Fruit fly (Drosophila melanogaster): ENCODE results near the gene CG33271.

CG33271 gene

dm6 chr3L:11540330-11540702 is 37.0 kb downstream of the CG33271 start (continued):
- TF ChIP-seq grau (tag; optimal IDR thresholded peaks at IDR 0.05): peak; percentile 1
- TF ChIP-seq ranshi (GFP tag; IDR thresholded peaks at IDR 0.05): peak; percentile 16; the same call in 1 of the 2 replicates
- TF ChIP-seq gce (GFP tag; IDR thresholded peaks at IDR 0.05): peak; percentile 53; the same call in 1 of the 3 replicates
- TF ChIP-seq CG4730 (GFP tag; IDR thresholded peaks at IDR 0.05): 0 out of 2 replicates have a peak, but pooled peaks have one; percentile 13
- TF ChIP-seq E2f2 (GFP tag; IDR thresholded peaks at IDR 0.05): peak; percentile 15; the same call in 1 of the 2 replicates
- TF ChIP-seq CG11398 (GFP tag; optimal IDR thresholded peaks at IDR 0.05): peak; percentile 6
- peak; percentile 10 for TF ChIP-seq CG10543 (GFP tag; optimal IDR thresholded peaks at IDR 0.05)
- 0 out of 3 replicates have a peak, but pooled peaks have one; percentile 39 for TF ChIP-seq CG2199 (GFP tag; IDR thresholded peaks at IDR 0.05)
- TF ChIP-seq fd64A (GFP tag; optimal IDR thresholded peaks at IDR 0.05): peak; percentile 60
- peak; percentile 28 for TF ChIP-seq CG13424 (tag; optimal IDR thresholded peaks at IDR 0.05)
- peak in 1 of 2 experiments; percentile 54 for TF ChIP-seq bsh (GFP tag; optimal IDR thresholded peaks at IDR 0.05)
- no peak for TF ChIP-seq Atf3 (GFP tag; optimal IDR thresholded peaks at IDR 0.05)
- TF ChIP-seq nau (GFP tag; optimal IDR thresholded peaks at IDR 0.05): peak; percentile 64
- TF ChIP-seq mirr (GFP tag; optimal IDR thresholded peaks at IDR 0.05): peak; percentile 68
- TF ChIP-seq btn (GFP tag; optimal IDR thresholded peaks at IDR 0.05): peak; percentile 13
- TF ChIP-seq CG16813 (GFP tag; IDR thresholded peaks at IDR 0.05; ENCODE audit: partially characterized antibody): no peak
- peak; percentile 58 for TF ChIP-seq odd (GFP tag; optimal IDR thresholded peaks at IDR 0.05)
- no peak for TF ChIP-seq nerfin-2 (GFP tag; IDR thresholded peaks at IDR 0.05; ENCODE audit: partially characterized antibody)
- TF ChIP-seq chif (GFP tag; optimal IDR thresholded peaks at IDR 0.05): no peak
- TF ChIP-seq CG11504 (tag; optimal IDR thresholded peaks at IDR 0.05): peak; percentile 13
- TF ChIP-seq ara (GFP tag; IDR thresholded peaks at IDR 0.05): 0 out of 2 replicates have a peak, but pooled peaks have one; percentile 38
- peak; percentile 21 for TF ChIP-seq Nf-YC (tag; optimal IDR thresholded peaks at IDR 0.05)
- TF ChIP-seq Vsx1 (GFP tag; optimal IDR thresholded peaks at IDR 0.05): peak; percentile 80
- peak; percentile 39 for TF ChIP-seq gem (tag; optimal IDR thresholded peaks at IDR 0.05)
- peak; percentile 86 for TF ChIP-seq Med (GFP tag)
- TF ChIP-seq CG33557 (GFP tag; optimal IDR thresholded peaks at IDR 0.05): peak; percentile 64
- TF ChIP-seq sob (GFP tag; IDR thresholded peaks at IDR 0.05): 0 out of 2 replicates have a peak, but pooled peaks have one; percentile 37
- TF ChIP-seq CG17912 (GFP tag; optimal IDR thresholded peaks at IDR 0.05): no peak
- TF ChIP-seq CG18011 (GFP tag; optimal IDR thresholded peaks at IDR 0.05): no peak
- TF ChIP-seq CG8281 (tag; optimal IDR thresholded peaks at IDR 0.05): no peak
- TF ChIP-seq eyg (GFP tag; optimal IDR thresholded peaks at IDR 0.05): peak; percentile 64
- peak; percentile 40 for TF ChIP-seq CG1603 (tag; optimal IDR thresholded peaks at IDR 0.05)

- peak; percentile 57 for TF ChIP-seq abd-A (tag; optimal IDR thresholded peaks at IDR 0.05)
- TF ChIP-seq sens (GFP tag): peak; percentile 55
- peak; percentile 46; the same call in 1 of the 2 replicates for TF ChIP-seq CG13287 (GFP tag; IDR thresholded peaks at IDR 0.05; ENCODE audit: partially characterized antibody)
- no peak for TF ChIP-seq unpg (GFP tag; optimal IDR thresholded peaks at IDR 0.05)
- peak; percentile 90 for TF ChIP-seq oc (tag; optimal IDR thresholded peaks at IDR 0.05)
- 0 out of 4 replicates have a peak, but pooled peaks have one; percentile 6 for TF ChIP-seq chinmo (GFP tag; IDR thresholded peaks at IDR 0.05; ENCODE audit: partially characterized antibody)
- TF ChIP-seq Awh (GFP tag; IDR thresholded peaks at IDR 0.05): peak; percentile 58; the same call in 1 of the 2 replicates
- peak; percentile 22; the same call in 1 of the 2 replicates for TF ChIP-seq nerfin-2 (GFP tag; IDR thresholded peaks at IDR 0.05; ENCODE audit: partially characterized antibody)
- peak; percentile 98 for TF ChIP-seq stwl (tag; optimal IDR thresholded peaks at IDR 0.05)
- no peak for TF ChIP-seq dpn (GFP tag; optimal IDR thresholded peaks at IDR 0.05)
- peak; percentile 15 for TF ChIP-seq CG8290 (GFP tag; optimal IDR thresholded peaks at IDR 0.05)
- TF ChIP-seq CG8290 (tag; optimal IDR thresholded peaks at IDR 0.05): no peak
- peak; percentile 7 for TF ChIP-seq gfzf (GFP tag; optimal IDR thresholded peaks at IDR 0.05)
- TF ChIP-seq gsb (GFP tag; IDR thresholded peaks at IDR 0.05): no peak
- peak; percentile 37 for TF ChIP-seq Med (GFP tag)
- TF ChIP-seq Hmx (GFP tag; optimal IDR thresholded peaks at IDR 0.05): no peak
- TF ChIP-seq vvl (GFP tag; IDR thresholded peaks at IDR 0.05): peak; percentile 37; the same call in 1 of the 2 replicates
- TF ChIP-seq sna (GFP tag; IDR thresholded peaks at IDR 0.05; ENCODE audit: partially characterized antibody): 0 out of 2 replicates have a peak, but pooled peaks have one; percentile 25
Measured at dm6 chr3L:11539511-11540329, 37.6 kb downstream of the CG33271 start.

All from whole organism, embryonic.